Worm (Caenorhabditis elegans): ENCODE measurements around the gene chil-16.

- TF ChIP-seq R02D3.7 (tag; optimal IDR thresholded peaks at IDR 0.05) (no peak), jun-1 (tag; optimal IDR thresholded peaks at IDR 0.05) (no peak), ceh-9 (tag; optimal IDR thresholded peaks at IDR 0.05) (no peak)
Observed at ce11 chrII:9438227-9438626, 3.5 kb downstream of the chil-16 start, which contains the start of gene chil-13.

Data from whole organism, L3 larva.